Worm (Caenorhabditis elegans): ENCODE measurements around the gene F40G9.6.

Gene F40G9.6

DNA sequence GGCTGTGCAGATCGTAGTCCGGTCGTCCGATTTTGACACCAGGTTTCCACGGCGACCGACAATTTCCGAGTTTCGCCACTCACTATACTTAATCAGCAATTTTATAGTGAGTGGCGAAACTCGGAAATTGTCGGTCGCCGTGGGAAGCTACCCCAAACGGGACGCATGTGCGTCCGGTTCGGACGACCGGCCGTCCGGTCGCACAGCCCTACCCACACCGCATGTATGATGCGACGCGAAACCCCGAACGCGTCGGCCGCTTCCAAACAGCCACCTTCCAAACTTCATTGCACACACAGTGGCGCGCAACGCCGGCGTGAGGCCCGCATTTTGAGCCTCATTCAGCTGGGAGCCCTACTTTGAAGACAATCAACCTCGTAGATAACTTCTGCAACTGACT lies 28.3 kb upstream of the F40G9.6 start:
- TF ChIP-seq lsy-2 (tag; optimal IDR thresholded peaks at IDR 0.05) = no peak
- TF ChIP-seq cnd-1 (tag; optimal IDR thresholded peaks at IDR 0.05) = no peak
- no peak for TF ChIP-seq flh-1 (GFP tag; optimal IDR thresholded peaks at IDR 0.05)
- TF ChIP-seq tbx-8 (GFP tag; optimal IDR thresholded peaks at IDR 0.05) = no peak
- TF ChIP-seq nhr-2 (tag; optimal IDR thresholded peaks at IDR 0.05) = no peak
- no peak for TF ChIP-seq zip-8 (tag; optimal IDR thresholded peaks at IDR 0.05)
- no peak for TF ChIP-seq mab-5 (tag; optimal IDR thresholded peaks at IDR 0.05)
- no peak for TF ChIP-seq nhr-28 (tag; optimal IDR thresholded peaks at IDR 0.05)
- no peak for TF ChIP-seq ham-2 (GFP tag; optimal IDR thresholded peaks at IDR 0.05)
- no peak for TF ChIP-seq drap-1 (GFP tag; optimal IDR thresholded peaks at IDR 0.05)
- TF ChIP-seq hlh-1 (tag; optimal IDR thresholded peaks at IDR 0.05) = no peak
- no peak for TF ChIP-seq blmp-1 (tag; optimal IDR thresholded peaks at IDR 0.05)
- TF ChIP-seq bed-3 (GFP tag; optimal IDR thresholded peaks at IDR 0.05) = no peak
- no peak for TF ChIP-seq lin-32 (GFP tag; optimal IDR thresholded peaks at IDR 0.05)
- TF ChIP-seq ceh-83 (GFP tag; optimal IDR thresholded peaks at IDR 0.05) = no peak
- no peak for TF ChIP-seq ces-1 (GFP tag; optimal IDR thresholded peaks at IDR 0.05)

DNA sequence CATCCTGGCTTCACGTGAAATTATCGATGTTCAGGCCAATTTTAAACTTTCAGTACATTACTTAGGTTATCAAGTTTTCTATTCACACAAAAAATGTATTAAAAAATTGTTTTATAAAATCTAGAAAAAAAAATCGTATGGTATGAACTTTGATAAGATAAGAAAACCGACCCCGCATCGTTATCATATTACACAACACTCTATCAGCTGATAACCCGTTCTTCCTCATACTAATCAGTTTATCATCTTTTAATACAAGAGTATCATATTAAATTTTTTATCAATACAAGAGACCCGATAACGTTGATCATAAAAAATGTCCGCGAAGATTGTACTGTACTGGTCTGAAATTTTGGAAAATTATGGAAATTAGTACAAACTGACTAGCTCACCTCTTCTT lies 25.2 kb upstream of the F40G9.6 start:
- TF ChIP-seq elt-3 (tag; optimal IDR thresholded peaks at IDR 0.05) = peak; percentile 70
- no peak for TF ChIP-seq mls-2 (tag; optimal IDR thresholded peaks at IDR 0.05)

DNA sequence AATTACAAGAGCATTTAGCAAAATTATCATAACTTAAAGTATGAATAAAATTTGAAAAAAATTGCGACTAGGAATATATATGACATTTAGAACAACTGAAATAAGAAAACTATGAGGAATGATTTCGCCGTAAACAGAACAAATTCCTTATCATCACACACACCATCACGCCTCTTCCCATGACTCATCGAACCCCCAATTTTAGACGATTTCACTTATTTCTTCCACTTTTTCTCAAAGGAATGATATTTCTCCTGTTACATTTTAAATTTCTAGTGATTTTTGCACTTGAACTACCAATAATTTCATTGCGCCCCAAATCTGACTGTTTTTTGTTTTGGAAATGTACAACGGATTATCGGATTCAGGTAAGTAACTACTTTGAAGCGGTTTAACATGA lies 22.7 kb upstream of the F40G9.6 start, which contains the start of the genes zig-13 and ver-1:
zig-13 (minus strand) TSS at position 101 of the 400 bp plus-strand sequence.
ver-1 (plus strand) TSS at position 180 of the 400 bp plus-strand sequence.
- no peak for TF ChIP-seq mep-1 (tag; optimal IDR thresholded peaks at IDR 0.05)
- TF ChIP-seq ceh-39 (tag; optimal IDR thresholded peaks at IDR 0.05) = no peak

DNA sequence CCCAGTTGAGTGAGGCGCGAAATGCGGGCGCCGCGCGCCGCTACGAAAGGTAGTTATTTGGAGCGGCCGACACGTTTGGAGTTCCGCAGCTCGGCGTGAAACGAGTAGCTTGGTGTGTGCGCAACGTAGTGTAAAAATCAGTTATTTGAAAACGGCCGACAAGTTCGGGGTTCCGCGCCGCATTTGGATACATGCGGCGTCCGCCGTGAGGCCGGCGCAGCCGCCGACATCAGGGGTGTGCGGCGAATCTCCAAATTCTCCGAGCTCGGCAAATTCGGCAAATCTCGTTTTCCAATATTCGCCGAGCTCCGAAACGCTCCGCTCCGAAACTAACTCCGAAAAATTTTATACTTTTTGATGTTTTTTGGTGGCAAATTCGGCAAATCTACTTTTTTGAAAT lies 21.4 kb upstream of the F40G9.6 start:
- TF ChIP-seq hlh-1 (tag; optimal IDR thresholded peaks at IDR 0.05) (no peak), zip-8 (tag; optimal IDR thresholded peaks at IDR 0.05) (no peak), unc-62 (GFP tag; optimal IDR thresholded peaks at IDR 0.05) (no peak), sem-2 (GFP tag; optimal IDR thresholded peaks at IDR 0.05) (no peak), unc-120 (tag; optimal IDR thresholded peaks at IDR 0.05; ENCODE audit: poor library complexity, severe bottlenecking) (no peak), elt-3 (tag; optimal IDR thresholded peaks at IDR 0.05) (no peak), snpc-4 (tag; optimal IDR thresholded peaks at IDR 0.05) (no peak), nhr-12 (tag; optimal IDR thresholded peaks at IDR 0.05) (no peak), ham-2 (GFP tag; optimal IDR thresholded peaks at IDR 0.05) (no peak), flh-1 (GFP tag; optimal IDR thresholded peaks at IDR 0.05) (no peak), ceh-83 (GFP tag; optimal IDR thresholded peaks at IDR 0.05) (no peak), ceh-43 (GFP tag; optimal IDR thresholded peaks at IDR 0.05) (no peak)

DNA sequence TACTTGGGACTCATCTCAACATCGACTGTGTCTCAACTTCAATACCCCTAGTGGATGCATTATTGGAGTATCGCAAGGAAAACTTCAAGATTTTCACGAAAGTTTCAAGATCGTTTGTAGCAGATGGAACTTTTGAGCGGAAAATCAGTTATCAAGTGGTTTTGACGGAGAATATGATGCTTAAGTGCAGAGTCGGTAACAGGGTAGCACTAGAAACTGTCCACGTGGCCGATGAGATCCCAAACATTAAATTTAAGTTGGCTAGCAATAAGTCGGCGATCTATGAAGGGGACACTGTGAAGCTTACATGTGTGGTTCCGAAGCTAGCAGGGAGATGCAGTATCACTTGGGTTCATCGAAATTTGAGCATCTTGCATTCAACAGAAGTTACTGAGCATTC lies 20.2 kb upstream of the F40G9.6 start:
- TF ChIP-seq cnd-1 (tag; optimal IDR thresholded peaks at IDR 0.05) (no peak), bed-3 (GFP tag; optimal IDR thresholded peaks at IDR 0.05) (no peak), elt-3 (tag; optimal IDR thresholded peaks at IDR 0.05) (no peak)

DNA sequence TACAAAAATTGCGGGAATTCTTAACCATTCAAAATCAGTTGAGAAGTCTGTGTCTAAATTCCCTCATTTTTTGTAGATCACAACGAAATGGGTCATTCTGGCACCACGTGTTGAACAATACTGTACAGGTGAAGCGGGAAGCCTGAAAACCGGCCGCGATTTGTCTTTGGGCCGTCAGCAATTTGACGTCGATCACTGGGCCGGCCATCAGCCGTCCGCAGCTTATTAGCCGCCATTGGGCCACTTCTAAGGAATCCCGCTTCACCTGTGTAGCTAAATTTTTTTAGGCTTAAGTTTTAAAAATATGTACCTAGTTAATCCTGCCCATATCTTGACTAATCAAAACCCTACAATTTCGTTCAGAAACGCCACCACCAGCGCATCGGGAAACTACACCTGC lies 19.7 kb upstream of the F40G9.6 start:
- TF ChIP-seq ham-2 (GFP tag; optimal IDR thresholded peaks at IDR 0.05) (peak; percentile 4), elt-3 (tag; optimal IDR thresholded peaks at IDR 0.05) (no peak)

DNA sequence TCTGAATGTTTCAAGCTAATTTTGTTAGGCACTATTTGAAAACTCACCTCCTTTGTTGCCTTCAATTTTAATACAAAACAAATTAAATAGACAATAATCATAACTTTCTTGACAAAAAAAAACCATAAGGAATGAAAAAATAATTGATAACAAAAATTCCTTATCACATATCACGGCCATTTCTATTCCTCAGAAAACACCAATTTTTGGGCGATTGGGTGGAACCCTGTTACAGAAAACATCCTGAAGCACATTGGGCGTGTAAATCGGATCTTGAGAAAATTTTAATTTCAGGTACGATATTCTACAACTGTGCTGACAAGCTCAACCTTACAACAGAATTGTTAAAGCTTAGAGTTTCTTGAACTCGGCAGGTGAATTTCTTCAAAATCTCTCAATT lies 14.6 kb upstream of the F40G9.6 start, which contains the start of gene F40G9.8:
F40G9.8 (minus strand) TSS at position 101 of the 400 bp plus-strand sequence.
- no peak for TF ChIP-seq unc-62 (GFP tag; optimal IDR thresholded peaks at IDR 0.05)
- no peak for TF ChIP-seq ceh-83 (GFP tag; optimal IDR thresholded peaks at IDR 0.05)
- TF ChIP-seq pha-4 (tag; optimal IDR thresholded peaks at IDR 0.05) = no peak
- TF ChIP-seq nhr-28 (tag; optimal IDR thresholded peaks at IDR 0.05) = no peak
- no peak for TF ChIP-seq elt-1 (tag; optimal IDR thresholded peaks at IDR 0.05; ENCODE audit: borderline replicate concordance, insufficient read depth)
- no peak for TF ChIP-seq nhr-12 (tag; optimal IDR thresholded peaks at IDR 0.05)
- no peak for TF ChIP-seq nhr-237 (tag; optimal IDR thresholded peaks at IDR 0.05)
- no peak for TF ChIP-seq hlh-1 (tag; optimal IDR thresholded peaks at IDR 0.05)
- no peak for TF ChIP-seq ceh-39 (tag; optimal IDR thresholded peaks at IDR 0.05)
- TF ChIP-seq mls-2 (tag; optimal IDR thresholded peaks at IDR 0.05) = no peak
- no peak for TF ChIP-seq lin-13 (tag; optimal IDR thresholded peaks at IDR 0.05)
- no peak for TF ChIP-seq mep-1 (tag; optimal IDR thresholded peaks at IDR 0.05)
- TF ChIP-seq unc-120 (tag; optimal IDR thresholded peaks at IDR 0.05; ENCODE audit: poor library complexity, severe bottlenecking) = no peak
- no peak for TF ChIP-seq blmp-1 (tag; optimal IDR thresholded peaks at IDR 0.05)
- no peak for TF ChIP-seq nhr-2 (tag; optimal IDR thresholded peaks at IDR 0.05)
- no peak for TF ChIP-seq ztf-11 (tag; optimal IDR thresholded peaks at IDR 0.05)
- TF ChIP-seq lsy-2 (tag; optimal IDR thresholded peaks at IDR 0.05) = no peak
- TF ChIP-seq drap-1 (GFP tag; optimal IDR thresholded peaks at IDR 0.05) = no peak
- TF ChIP-seq mab-5 (tag; optimal IDR thresholded peaks at IDR 0.05) = no peak
